Worm (Caenorhabditis elegans) whole organism, L2 larva: Measurements from ENCODE around the gene F10A3.11.

ENCODE experiments used
- C34F6.9 ChIP-seq: fragments of 150-350 bp; optimal IDR thresholded peaks from 2 replicates; lab custom pipeline; 2014; ENCODE audit warnings: missing biosample characterization, missing genetic modification characterization
- F13H6.1 ChIP-seq: sonication (generic microtip); optimal IDR thresholded peaks from 2 replicates; lab custom pipeline; 2016; ENCODE audit warnings: missing genetic modification characterization, missing compliant biosample characterization
- R02D3.7 ChIP-seq: fragments of 150-350 bp; optimal IDR thresholded peaks from 2 replicates; lab custom pipeline; 2014; ENCODE audit warnings: missing biosample characterization, missing genetic modification characterization
- Y55F3AM.14 ChIP-seq: fragments of 200-800 bp; sonication (Bioruptor generic); optimal IDR thresholded peaks from 2 replicates; lab custom pipeline; 2018; ENCODE audit warnings: mild to moderate bottlenecking, missing genetic modification characterization, missing compliant biosample characterization
- alr-1 ChIP-seq: fragments of 150-350 bp; optimal IDR thresholded peaks from 2 replicates; lab custom pipeline; 2014; ENCODE audit warnings: missing biosample characterization, missing genetic modification characterization
- aly-2 ChIP-seq: fragments of 150-350 bp; optimal IDR thresholded peaks from 2 replicates; lab custom pipeline; 2014; ENCODE audit warnings: missing biosample characterization, missing genetic modification characterization
- blmp-1 ChIP-seq: sonication (generic microtip); optimal IDR thresholded peaks from 2 replicates; lab custom pipeline; 2017; ENCODE audit warnings: missing genetic modification characterization, mild to moderate bottlenecking, missing compliant biosample characterization, antibody characterized with exemption, moderate library complexity; ENCODE audit not compliant: insufficient read depth
- ceh-82 ChIP-seq: fragments of 150-350 bp; optimal IDR thresholded peaks from 2 replicates; lab custom pipeline; 2014; ENCODE audit warnings: missing biosample characterization, missing genetic modification characterization
- crh-2 ChIP-seq: sonication (generic microtip); optimal IDR thresholded peaks from 2 replicates; lab custom pipeline; 2017; ENCODE audit warnings: missing biosample characterization, missing genetic modification characterization
- egl-27 ChIP-seq: sonication (generic microtip); optimal IDR thresholded peaks from 3 replicates; lab custom pipeline; 2017; ENCODE audit warnings: missing biosample characterization, missing genetic modification reagents, missing genetic modification characterization
- elt-3 ChIP-seq: sonication (generic microtip); optimal IDR thresholded peaks from 2 replicates; lab custom pipeline; 2017; ENCODE audit warnings: missing biosample characterization, missing genetic modification characterization
- fos-1 ChIP-seq: fragments of 150-350 bp; optimal IDR thresholded peaks from 2 replicates; lab custom pipeline; 2014; ENCODE audit warnings: missing biosample characterization, missing genetic modification characterization
- gmeb-1 ChIP-seq: fragments of 150-350 bp; optimal IDR thresholded peaks from 2 replicates; lab custom pipeline; 2014; ENCODE audit warnings: missing biosample characterization, missing genetic modification characterization
- lin-11 ChIP-seq: fragments of 150-350 bp; sonication (generic microtip); optimal IDR thresholded peaks from 2 replicates; lab custom pipeline; 2014; ENCODE audit warnings: missing biosample characterization, missing genetic modification characterization, inconsistent platforms, mixed read lengths
- lin-39 ChIP-seq: fragments of 150-350 bp; optimal IDR thresholded peaks from 2 replicates; lab custom pipeline; 2014; ENCODE audit warnings: missing biosample characterization, missing genetic modification reagents, missing genetic modification characterization
- lsy-2 ChIP-seq, 2 experiments: fragments of 150-350 bp in 1 of 2; sonication (generic microtip) in 1 of 2; optimal IDR thresholded peaks; 2 replicates each; lab custom pipeline; 2014 to 2017; ENCODE audit warnings: missing biosample characterization in 2 of 2, missing genetic modification characterization in 2 of 2
- mab-5 ChIP-seq: fragments of 150-350 bp; optimal IDR thresholded peaks from 2 replicates; lab custom pipeline; 2014; ENCODE audit warnings: missing biosample characterization, missing genetic modification characterization
- mbf-1 ChIP-seq: sonication (generic microtip); optimal IDR thresholded peaks from 2 replicates; lab custom pipeline; 2017; ENCODE audit warnings: missing biosample characterization, missing genetic modification characterization
- mdl-1 ChIP-seq, 2 experiments: fragments of 150-350 bp in 1 of 2; sonication (generic microtip) in 1 of 2; optimal IDR thresholded peaks; 2 replicates each; lab custom pipeline; 2017; ENCODE audit warnings: missing biosample characterization in 2 of 2, missing genetic modification characterization in 2 of 2
- nhr-11 ChIP-seq: fragments of 150-350 bp; optimal IDR thresholded peaks from 2 replicates; lab custom pipeline; 2014; ENCODE audit warnings: missing biosample characterization, missing genetic modification characterization
- nhr-12 ChIP-seq: fragments of 150-350 bp; optimal IDR thresholded peaks from 2 replicates; lab custom pipeline; 2014; ENCODE audit warnings: missing biosample characterization, missing genetic modification characterization
- nhr-237 ChIP-seq: fragments of 150-350 bp; optimal IDR thresholded peaks from 2 replicates; lab custom pipeline; 2014; ENCODE audit warnings: missing biosample characterization, missing genetic modification characterization
- nhr-6 ChIP-seq: fragments of 150-350 bp; optimal IDR thresholded peaks from 2 replicates; lab custom pipeline; 2014; ENCODE audit warnings: missing biosample characterization, missing genetic modification characterization
- nhr-77 ChIP-seq: fragments of 150-350 bp; optimal IDR thresholded peaks from 2 replicates; lab custom pipeline; 2014; ENCODE audit warnings: missing biosample characterization, missing genetic modification characterization
- peb-1 ChIP-seq: fragments of 150-350 bp; optimal IDR thresholded peaks from 2 replicates; lab custom pipeline; 2014; ENCODE audit warnings: missing biosample characterization, missing genetic modification characterization
- sma-3 ChIP-seq: sonication (generic microtip); optimal IDR thresholded peaks from 2 replicates; lab custom pipeline; 2016; ENCODE audit warnings: missing genetic modification reagents, missing genetic modification characterization, missing compliant biosample characterization
- snpc-4 ChIP-seq: fragments of 150-350 bp; optimal IDR thresholded peaks from 2 replicates; lab custom pipeline; 2014; ENCODE audit warnings: missing biosample characterization, missing genetic modification characterization
- unc-39 ChIP-seq: fragments of 150-350 bp; optimal IDR thresholded peaks from 2 replicates; lab custom pipeline; 2014; ENCODE audit warnings: missing biosample characterization, missing genetic modification characterization
- unc-55 ChIP-seq: fragments of 150-350 bp; sonication (generic microtip); optimal IDR thresholded peaks from 3 replicates; lab custom pipeline; 2014; ENCODE audit warnings: missing biosample characterization, missing genetic modification reagents, missing genetic modification characterization
- unc-62 ChIP-seq: fragments of 150-350 bp; optimal IDR thresholded peaks from 2 replicates; lab custom pipeline; 2014; ENCODE audit warnings: missing biosample characterization, missing genetic modification reagents, missing genetic modification characterization
- zag-1 ChIP-seq: fragments of 150-350 bp; optimal IDR thresholded peaks from 2 replicates; lab custom pipeline; 2014; ENCODE audit warnings: missing biosample characterization, missing genetic modification characterization
- ztf-1 ChIP-seq: fragments of 200-800 bp; sonication (Bioruptor generic); conservative IDR thresholded peaks from 2 replicates; pipeline ENCODE4 v1.3.6; 2022; ENCODE audit warnings: missing genetic modification characterization, missing compliant biosample characterization
- ztf-4 ChIP-seq: fragments of 150-350 bp; optimal IDR thresholded peaks from 2 replicates; lab custom pipeline; 2014; ENCODE audit warnings: missing biosample characterization, missing genetic modification characterization

The F10A3.11 gene

DNA sequence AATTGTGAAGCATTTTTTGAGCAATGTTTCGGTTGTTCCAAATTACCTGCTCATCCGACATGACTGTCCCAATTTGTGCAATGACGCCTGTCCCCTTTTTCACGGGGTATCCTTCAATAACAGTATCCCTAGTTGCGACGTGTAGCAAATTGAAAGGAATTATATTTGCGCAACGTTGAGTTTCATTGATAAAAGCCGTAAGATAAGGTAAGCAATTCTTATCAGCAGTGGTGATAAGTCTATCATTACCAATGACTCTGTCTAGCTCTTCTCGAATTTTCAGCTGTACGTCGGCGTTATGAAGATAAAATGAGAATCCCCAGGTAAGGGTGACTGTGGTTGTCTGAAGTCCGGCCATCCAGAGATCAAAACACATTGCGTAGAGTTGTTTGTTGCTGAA lies 11.6 kb downstream of the F10A3.11 start:
- TF ChIP-seq aly-2 (no peak), peb-1 (tag; lab: Kevin White, UChicago) (no peak), fos-1 (tag; lab: Kevin White, UChicago) (peak; percentile 35), nhr-6 (no peak), C34F6.9 (no peak)

DNA sequence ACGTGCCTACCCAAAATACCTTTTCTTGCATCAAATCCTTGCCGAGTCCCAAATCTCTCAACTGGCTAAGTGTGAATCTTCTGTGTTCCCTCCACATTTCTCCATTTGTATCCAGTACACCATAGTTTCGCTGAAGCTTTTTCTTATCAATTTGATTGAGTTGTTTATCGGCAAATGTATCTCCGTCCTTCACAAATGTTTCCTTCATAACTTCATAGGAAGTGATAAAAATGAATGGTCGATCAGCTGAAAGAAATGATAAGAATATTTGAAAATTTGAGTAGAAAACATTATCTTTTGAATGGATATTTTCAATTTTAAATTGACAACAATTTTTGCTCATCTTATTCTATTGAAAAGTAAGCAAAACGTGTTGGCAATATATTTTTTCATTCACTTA lies 12.7 kb downstream of the F10A3.11 start:
- TF ChIP-seq mab-5 (tag; lab: Kevin White, UChicago) (no peak), peb-1 (tag; lab: Kevin White, UChicago) (no peak), ztf-4 (tag; lab: Kevin White, UChicago) (no peak), fos-1 (tag; lab: Kevin White, UChicago) (peak; percentile 65), alr-1 (tag; lab: Kevin White, UChicago) (no peak), gmeb-1 (tag; lab: Kevin White, UChicago) (no peak), nhr-77 (tag; lab: Kevin White, UChicago) (no peak)

DNA sequence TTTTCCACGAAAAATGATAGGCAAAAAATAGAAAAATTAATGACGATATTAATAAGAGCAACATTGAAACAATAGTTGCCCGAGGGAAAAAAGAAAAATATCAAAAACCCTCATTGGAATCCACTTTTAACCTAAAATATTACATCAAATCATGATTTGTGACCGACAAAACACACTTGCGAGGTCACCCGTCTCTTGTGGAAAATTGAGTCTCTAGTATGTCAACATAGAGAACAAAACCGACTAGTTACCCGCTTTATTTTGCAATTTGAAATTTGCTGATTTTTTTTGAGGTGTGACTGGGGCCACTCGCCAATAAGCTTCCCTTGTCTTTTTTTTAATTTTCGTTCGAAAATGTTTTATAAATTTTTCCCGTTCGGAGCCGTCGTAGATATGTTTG lies 13.3 kb downstream of the F10A3.11 start, which contains the start of gene cyp-33D1:
TSS of gene cyp-33D1 (minus strand) at position 101 of the 400 bp plus-strand sequence.
- no peak for TF ChIP-seq elt-3 (tag; lab: Kevin White, UChicago)
- TF ChIP-seq nhr-6, result no peak
- no peak for TF ChIP-seq peb-1 (tag; lab: Kevin White, UChicago)
- TF ChIP-seq lsy-2 (tag; optimal IDR thresholded peaks at IDR 0.05; lab: Kevin White, UChicago), result no peak
- TF ChIP-seq egl-27 (tag; lab: Kevin White, UChicago), result no peak
- TF ChIP-seq unc-55 (GFP tag; lab: Kevin White, UChicago), result no peak
- TF ChIP-seq blmp-1 (tag; lab: Kevin White, UChicago), result no peak

DNA sequence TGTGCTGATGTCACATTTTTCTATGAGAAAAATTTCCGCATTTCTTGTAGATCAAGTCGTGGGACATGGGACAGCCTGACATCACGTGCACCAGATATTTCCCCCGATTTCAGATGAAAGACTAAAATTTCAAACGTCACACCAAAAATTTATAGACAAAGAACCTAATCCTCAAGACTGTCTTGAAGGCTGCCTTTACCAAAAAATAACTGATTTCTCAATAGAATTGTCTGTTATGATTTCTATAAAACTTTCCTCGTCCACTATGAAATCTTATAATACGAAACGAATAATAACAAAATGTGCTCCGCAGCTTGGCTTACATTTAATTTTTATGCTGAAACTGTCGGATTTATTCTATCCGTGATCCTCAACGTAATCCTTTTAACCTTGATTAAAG lies 17.9 kb downstream of the F10A3.11 start, which contains the start of gene str-106:
TSS of gene str-106 (plus strand) at position 301 of the 400 bp plus-strand sequence.
- no peak for TF ChIP-seq Y55F3AM.14 (GFP tag; lab: Kevin White, UChicago)
- no peak for TF ChIP-seq fos-1 (tag; lab: Kevin White, UChicago)
- TF ChIP-seq unc-39, result no peak
- no peak for TF ChIP-seq nhr-237 (tag; lab: Kevin White, UChicago)
- no peak for TF ChIP-seq lin-39 (tag; lab: Kevin White, UChicago)
- TF ChIP-seq gmeb-1 (tag; lab: Kevin White, UChicago), result no peak
- TF ChIP-seq lin-11 (tag; lab: Kevin White, UChicago), result no peak
- no peak for TF ChIP-seq mab-5 (tag; lab: Kevin White, UChicago)
- TF ChIP-seq blmp-1 (tag; lab: Kevin White, UChicago), result no peak
- TF ChIP-seq nhr-6, result no peak
- no peak for TF ChIP-seq aly-2
- TF ChIP-seq, all 48 proteins: peak for 0

DNA sequence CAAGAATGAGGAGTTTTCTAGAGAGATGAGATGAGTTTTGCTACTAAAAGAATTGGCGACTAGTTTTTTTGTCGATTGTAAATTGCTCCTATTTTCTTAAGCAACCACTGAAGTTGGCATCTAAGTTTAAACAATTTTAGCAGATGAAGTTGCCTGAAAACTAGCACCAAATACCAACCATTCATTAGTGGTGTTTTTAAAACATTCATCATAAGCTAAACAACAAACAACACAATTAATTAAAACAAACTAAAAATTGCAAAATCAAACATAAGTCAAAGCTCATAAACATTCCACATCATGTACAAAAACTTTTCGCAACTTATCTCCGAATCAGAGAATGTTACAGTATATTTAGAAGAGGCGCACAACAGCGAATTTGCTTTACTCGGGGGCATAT lies 19.6 kb downstream of the F10A3.11 start, which contains the start of gene srz-13:
TSS of gene srz-13 (plus strand) at position 301 of the 400 bp plus-strand sequence.
- TF ChIP-seq alr-1 (tag; lab: Kevin White, UChicago), result no peak
- no peak for TF ChIP-seq unc-55 (GFP tag; lab: Kevin White, UChicago)
- TF ChIP-seq nhr-6, result no peak
- TF ChIP-seq sma-3 (GFP tag; lab: Kevin White, UChicago), result no peak
- no peak for TF ChIP-seq F13H6.1 (tag; lab: Kevin White, UChicago)

- no peak for TF ChIP-seq crh-2 (tag; lab: Kevin White, UChicago)
- TF ChIP-seq snpc-4, result no peak
- TF ChIP-seq R02D3.7, result no peak
- no peak for TF ChIP-seq peb-1 (tag; lab: Kevin White, UChicago)
- TF ChIP-seq elt-3 (tag; lab: Kevin White, UChicago), result no peak
- TF ChIP-seq nhr-12 (tag; lab: Kevin White, UChicago), result no peak
- no peak for TF ChIP-seq egl-27 (tag; lab: Kevin White, UChicago)
- TF ChIP-seq lsy-2 (tag; optimal IDR thresholded peaks at IDR 0.05; lab: Kevin White, UChicago), result no peak
- no peak for TF ChIP-seq ceh-82
- no peak for TF ChIP-seq ztf-1 (GFP tag; lab: Robert Waterston, UW)
- TF ChIP-seq unc-55 (GFP tag; lab: Kevin White, UChicago), result no peak
- no peak for TF ChIP-seq mdl-1 (tag; optimal IDR thresholded peaks at IDR 0.05; lab: Kevin White, UChicago)
- no peak for TF ChIP-seq mbf-1 (tag; lab: Kevin White, UChicago)
- TF ChIP-seq zag-1 (tag; lab: Kevin White, UChicago), result no peak
- no peak for TF ChIP-seq Y55F3AM.14 (GFP tag; lab: Kevin White, UChicago)
- no peak for TF ChIP-seq ztf-4 (tag; lab: Kevin White, UChicago)
- no peak for TF ChIP-seq unc-62 (GFP tag; lab: Kevin White, UChicago)
- no peak for TF ChIP-seq nhr-11 (tag; lab: Kevin White, UChicago)
Observed at ce11 chrV:16182918-16183317, 20.4 kb downstream of the F10A3.11 start, which contains the start of gene srh-277. Gene srh-277, plus strand, starts transcription at chrV:16183218.
